Worm (Caenorhabditis elegans) whole organism, L4/young adult: ENCODE measurements around the gene F14D7.18.

ENCODE experiments used
- W03F9.2 ChIP-seq: fragments of 150-350 bp; optimal IDR thresholded peaks from 2 replicates; lab custom pipeline; 2014; ENCODE audit warnings: missing biosample characterization, missing genetic modification characterization
- dao-5 ChIP-seq: sonication (generic microtip); optimal IDR thresholded peaks from 2 replicates; lab custom pipeline; 2016; ENCODE audit warnings: missing genotype, missing genetic modification characterization, moderate library complexity, missing compliant biosample characterization
- him-1 ChIP-seq: sonication (generic microtip); optimal IDR thresholded peaks from 2 replicates; lab custom pipeline; 2016; ENCODE audit warnings: missing genotype, missing genetic modification reagents, missing genetic modification characterization, missing compliant biosample characterization

- TF ChIP-seq dao-5 (no peak), W03F9.2 (no peak), him-1 (tag; lab: Kevin White, UChicago) (no peak)
These were observed 17.5 kb downstream of the F14D7.18 start, which contains the start of gene F40G12.6 for ce11 chrV:14273019-14273418.
